Worm (Caenorhabditis elegans): ENCODE data around the gene anoh-1.

DNA sequence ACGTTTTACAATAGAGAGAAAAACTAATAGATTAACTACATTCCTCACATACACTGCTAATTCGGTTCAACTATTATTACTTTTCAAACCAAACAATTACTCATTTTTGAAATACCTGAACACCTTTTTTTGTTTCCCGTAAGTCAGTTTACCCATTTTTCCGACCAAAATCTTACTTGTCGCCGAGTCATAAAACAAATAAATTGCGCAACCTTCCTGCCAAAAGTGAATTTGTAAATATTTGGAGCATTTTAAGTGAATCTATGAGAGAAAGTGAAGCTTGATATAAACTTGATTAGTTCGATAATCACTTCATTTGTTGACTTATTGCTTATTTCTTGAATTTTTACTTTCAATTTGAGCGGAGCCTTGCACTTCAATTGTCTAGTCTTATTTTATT is 37.4 kb upstream of the anoh-1 start:
- no peak for TF ChIP-seq fos-1 (tag; optimal IDR thresholded peaks at IDR 0.05)
- TF ChIP-seq pha-4 (tag; optimal IDR thresholded peaks at IDR 0.05): peak; percentile 57
- no peak for TF ChIP-seq skn-1 (tag; optimal IDR thresholded peaks at IDR 0.05)
- no peak for TF ChIP-seq nhr-76 (tag; optimal IDR thresholded peaks at IDR 0.05)
- no peak for TF ChIP-seq nhr-12 (tag; optimal IDR thresholded peaks at IDR 0.05)
- no peak for TF ChIP-seq unc-39 (tag; optimal IDR thresholded peaks at IDR 0.05)

All from whole organism, L3 larva.